Fruit fly (Drosophila melanogaster): ENCODE data around the gene m.

Gene m

DNA sequence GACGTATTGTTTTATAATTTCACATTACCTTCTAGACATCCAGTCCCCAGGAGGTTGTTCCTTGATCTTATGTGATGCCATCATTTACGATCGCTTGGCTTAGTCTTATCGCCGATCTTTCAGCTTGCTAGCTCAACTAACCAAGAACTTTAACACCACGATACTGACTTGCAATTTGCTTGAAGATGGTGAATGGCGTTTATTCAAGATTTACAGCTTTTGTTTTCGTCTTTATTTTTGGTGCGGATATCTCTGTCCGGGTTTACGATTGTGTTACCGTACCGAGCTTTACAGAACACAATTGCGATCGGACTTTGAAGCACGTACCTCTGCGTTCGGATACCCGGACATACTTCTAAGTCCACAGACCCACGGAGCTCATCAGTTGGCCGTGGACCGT, 30.1 kb upstream of the m start, which contains the start of gene CG15221:
TSS of gene CG15221 (plus strand) at position 301 of the 400 bp plus-strand sequence.
- TF ChIP-seq Dll (optimal IDR thresholded peaks at IDR 0.05) = no peak
- TF ChIP-seq psq (optimal IDR thresholded peaks at IDR 0.05) = no peak
- no peak for TF ChIP-seq CG8478 (optimal IDR thresholded peaks at IDR 0.05)
- no peak for TF ChIP-seq usp (GFP tag; optimal IDR thresholded peaks at IDR 0.05)
- TF ChIP-seq EcR (GFP tag; optimal IDR thresholded peaks at IDR 0.05) = no peak
- TF ChIP-seq pan (optimal IDR thresholded peaks at IDR 0.05) = no peak

dm6 chrX:11728999-11729398, 25.1 kb upstream of the m start, which contains the start of gene inaF-D:
Gene inaF-D (minus strand): TSS chrX:11729099.
- TF ChIP-seq CG8478 (optimal IDR thresholded peaks at IDR 0.05) (no peak), psq (optimal IDR thresholded peaks at IDR 0.05) (no peak), Dll (optimal IDR thresholded peaks at IDR 0.05) (no peak), EcR (GFP tag; optimal IDR thresholded peaks at IDR 0.05) (no peak), pan (optimal IDR thresholded peaks at IDR 0.05) (no peak), usp (GFP tag; optimal IDR thresholded peaks at IDR 0.05) (no peak)

DNA sequence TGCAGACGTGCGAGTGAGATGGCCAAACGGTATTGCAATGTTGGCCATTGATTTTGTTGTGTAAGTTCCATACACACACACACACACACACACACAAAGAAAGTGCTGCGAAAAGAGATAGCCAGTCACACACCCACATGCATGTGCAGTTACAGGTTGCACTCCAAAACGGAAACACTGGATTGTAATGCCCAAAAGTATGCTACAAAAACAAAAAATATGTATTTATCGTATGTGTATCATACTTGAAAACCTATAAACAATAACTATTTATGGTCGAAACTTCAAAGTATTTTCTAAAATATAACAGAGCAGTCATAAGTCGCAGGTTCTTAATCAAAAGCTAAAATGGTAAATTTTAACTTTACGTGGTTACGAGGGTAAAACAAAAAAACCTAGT, 24.1 kb upstream of the m start:
- TF ChIP-seq psq (optimal IDR thresholded peaks at IDR 0.05) = no peak
- no peak for TF ChIP-seq Dll (optimal IDR thresholded peaks at IDR 0.05)
- TF ChIP-seq pan (optimal IDR thresholded peaks at IDR 0.05) = no peak
- TF ChIP-seq CG8478 (optimal IDR thresholded peaks at IDR 0.05) = no peak
- no peak for TF ChIP-seq usp (GFP tag; optimal IDR thresholded peaks at IDR 0.05)
- TF ChIP-seq EcR (GFP tag; optimal IDR thresholded peaks at IDR 0.05) = no peak

- TF ChIP-seq EcR (GFP tag; optimal IDR thresholded peaks at IDR 0.05) = no peak
- no peak for TF ChIP-seq psq (optimal IDR thresholded peaks at IDR 0.05)
Measured at dm6 chrX:11731665-11732064, 22.4 kb upstream of the m start, which contains the start of gene inaF-C. Gene inaF-C (minus strand): TSS chrX:11731765.

DNA sequence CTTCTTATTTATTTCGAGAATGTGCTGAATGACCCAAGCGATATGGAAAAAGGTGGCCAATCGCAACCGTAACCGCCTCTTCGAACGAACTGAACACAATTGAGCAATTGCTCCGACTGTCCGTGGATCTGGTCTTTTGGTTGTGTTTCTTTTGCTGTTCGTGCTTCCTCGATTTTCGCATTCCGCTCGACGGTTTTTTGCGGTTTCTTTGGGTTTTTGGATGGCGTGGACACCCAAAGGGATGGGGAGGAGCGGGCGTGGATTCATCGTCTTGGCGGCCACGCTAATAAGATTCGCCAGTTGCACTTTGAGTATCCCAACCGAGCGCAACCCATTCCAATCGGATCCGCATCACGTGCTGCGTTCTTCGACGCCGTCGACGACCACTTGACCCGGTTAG, 21.4 kb upstream of the m start, which contains the start of gene inaF-B:
TSS of gene inaF-B (minus strand) at position 101 of the 400 bp plus-strand sequence.
- TF ChIP-seq Dll (optimal IDR thresholded peaks at IDR 0.05) (no peak), CG8478 (optimal IDR thresholded peaks at IDR 0.05) (no peak), psq (optimal IDR thresholded peaks at IDR 0.05) (no peak), EcR (GFP tag; optimal IDR thresholded peaks at IDR 0.05) (no peak), usp (GFP tag; optimal IDR thresholded peaks at IDR 0.05) (no peak), pan (optimal IDR thresholded peaks at IDR 0.05) (no peak)

dm6 chrX:11733795-11734194, 20.3 kb upstream of the m start, which contains the start of gene inaF-A:
Gene inaF-A (minus strand): TSS chrX:11733895.
- TF ChIP-seq CG8478 (optimal IDR thresholded peaks at IDR 0.05) (no peak), Dll (optimal IDR thresholded peaks at IDR 0.05) (no peak), usp (GFP tag; optimal IDR thresholded peaks at IDR 0.05) (no peak), EcR (GFP tag; optimal IDR thresholded peaks at IDR 0.05) (no peak), pan (optimal IDR thresholded peaks at IDR 0.05) (no peak), psq (optimal IDR thresholded peaks at IDR 0.05) (no peak)

DNA sequence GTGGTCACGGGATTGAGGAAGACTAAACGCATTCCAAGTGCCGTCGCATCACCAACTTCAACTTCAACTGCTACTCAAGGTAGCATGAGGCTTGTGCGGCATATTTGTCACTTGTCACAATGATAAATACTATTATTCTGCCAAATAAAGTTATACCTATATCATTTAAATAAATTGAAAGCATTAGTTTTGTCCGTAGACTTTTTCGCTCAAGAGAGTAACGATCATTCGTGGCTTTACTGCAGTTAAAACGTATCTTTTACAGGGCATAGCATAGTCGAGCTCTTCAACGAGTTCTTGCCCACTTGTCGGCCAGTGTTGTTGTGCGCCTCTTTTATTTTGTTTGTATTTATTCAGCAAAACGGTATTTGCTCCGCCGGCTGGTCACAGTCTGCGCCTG, 17.7 kb upstream of the m start:
- TF ChIP-seq psq (optimal IDR thresholded peaks at IDR 0.05) = no peak
- no peak for TF ChIP-seq EcR (GFP tag; optimal IDR thresholded peaks at IDR 0.05)
- TF ChIP-seq usp (GFP tag; optimal IDR thresholded peaks at IDR 0.05) = no peak
- no peak for TF ChIP-seq CG8478 (optimal IDR thresholded peaks at IDR 0.05)
- no peak for TF ChIP-seq Dll (optimal IDR thresholded peaks at IDR 0.05)

DNA sequence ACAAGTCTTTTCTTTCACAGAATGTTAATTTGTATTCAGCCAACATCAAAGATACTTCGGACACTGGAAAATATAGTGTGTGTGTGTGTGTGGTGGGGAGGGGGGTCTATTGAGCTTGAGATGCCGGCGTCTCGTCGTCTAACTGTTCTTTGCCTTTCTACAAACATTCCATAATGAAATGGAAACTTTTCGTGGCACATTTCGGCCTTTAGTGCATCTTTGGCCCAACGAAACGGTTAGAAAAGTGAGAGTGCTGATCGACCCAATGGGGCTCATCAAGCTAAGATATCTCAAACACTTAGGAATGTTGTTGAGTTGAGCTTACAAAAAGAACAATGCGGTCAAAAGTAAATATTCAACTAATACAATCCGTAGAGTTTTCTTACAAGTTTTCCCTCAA, 2.8 kb downstream of the m start:
- TF ChIP-seq CG8478 (optimal IDR thresholded peaks at IDR 0.05) (no peak), Dll (optimal IDR thresholded peaks at IDR 0.05) (no peak), EcR (GFP tag; optimal IDR thresholded peaks at IDR 0.05) (no peak), pan (optimal IDR thresholded peaks at IDR 0.05) (no peak), psq (optimal IDR thresholded peaks at IDR 0.05) (no peak), usp (GFP tag; optimal IDR thresholded peaks at IDR 0.05) (no peak)

dm6 chrX:11764540-11765136, 10.6 kb downstream of the m start, which contains the start of gene CG9360:
Gene CG9360 (minus strand): TSS chrX:11764590.
- TF ChIP-seq pan (optimal IDR thresholded peaks at IDR 0.05) (no peak), Dll (optimal IDR thresholded peaks at IDR 0.05) (no peak), EcR (GFP tag; optimal IDR thresholded peaks at IDR 0.05) (no peak)

DNA sequence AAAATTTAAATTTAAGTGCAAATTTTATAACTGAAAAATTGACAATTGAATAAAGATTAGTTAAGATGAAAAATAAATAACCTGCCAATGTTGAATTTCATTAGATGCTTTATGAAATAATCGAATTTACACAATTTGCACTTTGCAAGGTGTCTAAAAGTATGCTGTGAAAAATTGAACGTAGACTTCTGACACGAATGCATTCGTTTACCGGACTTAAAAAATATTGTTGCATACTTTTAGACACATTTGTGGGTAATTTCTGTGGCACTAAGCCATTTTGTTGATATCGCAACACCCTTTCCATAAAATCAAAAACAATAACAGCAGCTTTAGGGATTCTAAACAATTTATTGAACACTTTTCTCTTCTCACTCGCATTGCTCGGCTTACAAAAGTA, 15.4 kb downstream of the m start:
- TF ChIP-seq Dll (optimal IDR thresholded peaks at IDR 0.05) (no peak), usp (GFP tag; optimal IDR thresholded peaks at IDR 0.05) (no peak), psq (optimal IDR thresholded peaks at IDR 0.05) (no peak)

DNA sequence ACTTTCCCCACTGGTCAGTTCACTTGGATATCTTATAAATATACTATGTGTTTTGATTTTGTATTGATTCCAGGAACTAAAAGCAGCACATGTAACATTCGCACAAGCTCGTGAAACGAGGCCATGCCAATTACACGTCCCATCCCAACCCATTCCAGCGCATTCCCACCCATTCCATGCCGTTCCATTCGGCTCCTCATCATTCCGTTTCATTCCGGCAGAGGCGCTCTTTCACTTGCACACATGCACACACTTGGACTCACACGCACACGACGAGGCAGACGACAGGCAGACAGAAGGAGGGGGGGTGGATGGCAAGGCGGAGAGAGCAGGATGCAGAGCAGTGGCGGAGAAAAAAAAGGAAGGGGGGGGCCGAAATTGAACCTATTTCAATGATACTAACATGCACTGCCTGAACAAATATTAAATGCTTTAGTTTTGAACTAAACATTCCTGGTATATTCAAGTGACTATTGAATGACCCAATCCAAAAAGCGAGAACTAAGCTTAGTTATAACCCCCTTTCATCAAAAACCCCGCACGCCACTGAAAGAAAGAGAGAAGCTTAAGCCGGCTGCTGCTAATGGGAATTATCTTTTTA, 22.0 kb downstream of the m start:
- TF ChIP-seq pan (optimal IDR thresholded peaks at IDR 0.05) (no peak), EcR (GFP tag; optimal IDR thresholded peaks at IDR 0.05) (no peak), psq (optimal IDR thresholded peaks at IDR 0.05) (no peak), Dll (optimal IDR thresholded peaks at IDR 0.05) (no peak), CG8478 (optimal IDR thresholded peaks at IDR 0.05) (no peak), usp (GFP tag; optimal IDR thresholded peaks at IDR 0.05) (no peak)

- TF ChIP-seq CG8478 (optimal IDR thresholded peaks at IDR 0.05) = no peak
- no peak for TF ChIP-seq EcR (GFP tag; optimal IDR thresholded peaks at IDR 0.05)
- TF ChIP-seq usp (GFP tag; optimal IDR thresholded peaks at IDR 0.05) = no peak
- TF ChIP-seq Dll (optimal IDR thresholded peaks at IDR 0.05) = no peak
- TF ChIP-seq pan (optimal IDR thresholded peaks at IDR 0.05) = no peak
- no peak for TF ChIP-seq psq (optimal IDR thresholded peaks at IDR 0.05)
Measured at dm6 chrX:11778734-11779220, 24.7 kb downstream of the m start, which contains the start of gene dy. Gene dy (minus strand): TSS chrX:11778784.
